Worm (Caenorhabditis elegans) whole organism, L3 larva: Measurements from ENCODE around the gene cyp-13A7.

ENCODE experiments used
- ZK546.5 ChIP-seq: sonication (generic microtip); optimal IDR thresholded peaks from 2 replicates; lab custom pipeline; 2017; ENCODE audit warnings: missing biosample characterization, missing genetic modification characterization
- aly-2 ChIP-seq: fragments of 150-350 bp; optimal IDR thresholded peaks from 2 replicates; lab custom pipeline; 2014; ENCODE audit warnings: missing biosample characterization, missing genetic modification characterization
- ceh-16 ChIP-seq: sonication (generic microtip); optimal IDR thresholded peaks from 2 replicates; lab custom pipeline; 2017; ENCODE audit warnings: missing biosample characterization, missing genetic modification characterization
- ceh-28 ChIP-seq: fragments of 150-350 bp; optimal IDR thresholded peaks from 2 replicates; lab custom pipeline; 2014; ENCODE audit warnings: missing biosample characterization, missing genetic modification reagents, missing genetic modification characterization
- ceh-82 ChIP-seq: fragments of 150-350 bp; optimal IDR thresholded peaks from 2 replicates; lab custom pipeline; 2014; ENCODE audit warnings: missing biosample characterization, missing genetic modification characterization
- daf-12 ChIP-seq: fragments of 150-350 bp; optimal IDR thresholded peaks from 2 replicates; lab custom pipeline; 2014; ENCODE audit warnings: missing biosample characterization, missing genetic modification reagents, missing genetic modification characterization
- egl-5 ChIP-seq: fragments of 150-350 bp; optimal IDR thresholded peaks from 2 replicates; lab custom pipeline; 2017; ENCODE audit warnings: missing biosample characterization, missing genetic modification reagents, missing genetic modification characterization, inconsistent platforms
- elt-2 ChIP-seq: sonication (generic microtip); optimal IDR thresholded peaks from 2 replicates; lab custom pipeline; 2016; ENCODE audit warnings: missing genetic modification reagents, mild to moderate bottlenecking, missing genetic modification characterization, missing compliant biosample characterization
- elt-3 ChIP-seq, 3 experiments: fragments of 150-350 bp in 1 of 3; sonication (generic microtip) in 2 of 3; optimal IDR thresholded peaks; 2 replicates in 2 of 3; 4 replicates in 1 of 3; lab custom pipeline; 2014 to 2017; ENCODE audit warnings: missing biosample characterization in 3 of 3, missing genetic modification characterization in 3 of 3
- eor-1 ChIP-seq, 2 experiments: fragments of 150-350 bp; optimal IDR thresholded peaks; 2 replicates each; lab custom pipeline; 2014 to 2018; ENCODE audit warnings: missing biosample characterization in 2 of 2, missing genetic modification characterization in 2 of 2
- fkh-10 ChIP-seq: sonication (generic microtip); optimal IDR thresholded peaks from 2 replicates; lab custom pipeline; 2017; ENCODE audit warnings: missing biosample characterization, missing genetic modification reagents, missing genetic modification characterization
- fkh-2 ChIP-seq: fragments of 150-350 bp; optimal IDR thresholded peaks from 2 replicates; lab custom pipeline; 2014; ENCODE audit warnings: missing biosample characterization, missing genetic modification reagents, missing genetic modification characterization
- fos-1 ChIP-seq: fragments of 150-350 bp; optimal IDR thresholded peaks from 2 replicates; lab custom pipeline; 2014; ENCODE audit warnings: missing biosample characterization, missing genetic modification characterization
- lin-15B ChIP-seq: fragments of 150-350 bp; optimal IDR thresholded peaks from 2 replicates; lab custom pipeline; 2014; ENCODE audit warnings: missing biosample characterization, missing genetic modification characterization
- lin-39 ChIP-seq: fragments of 150-350 bp; optimal IDR thresholded peaks from 2 replicates; lab custom pipeline; 2018; ENCODE audit warnings: missing biosample characterization, missing genetic modification reagents, missing genetic modification characterization
- lsy-12 ChIP-seq: sonication (generic microtip); optimal IDR thresholded peaks from 2 replicates; lab custom pipeline; 2016; ENCODE audit warnings: mild to moderate bottlenecking, missing genetic modification characterization, missing compliant biosample characterization
- mdl-1 ChIP-seq: fragments of 150-350 bp; optimal IDR thresholded peaks from 2 replicates; lab custom pipeline; 2014; ENCODE audit warnings: missing biosample characterization, missing genetic modification characterization
- mml-1 ChIP-seq: fragments of 150-350 bp; sonication (generic microtip); optimal IDR thresholded peaks from 3 replicates; lab custom pipeline; 2014; ENCODE audit warnings: missing biosample characterization, missing genetic modification characterization
- nfya-1 ChIP-seq: sonication (generic microtip); optimal IDR thresholded peaks from 2 replicates; lab custom pipeline; 2017; ENCODE audit warnings: missing genetic modification characterization, mild to moderate bottlenecking, missing compliant biosample characterization, antibody characterized with exemption, moderate library complexity; ENCODE audit not compliant: insufficient read depth
- nhr-11 ChIP-seq: fragments of 150-350 bp; optimal IDR thresholded peaks from 2 replicates; lab custom pipeline; 2014; ENCODE audit warnings: missing biosample characterization, missing genetic modification characterization
- nhr-25 ChIP-seq: sonication (generic microtip); optimal IDR thresholded peaks from 2 replicates; lab custom pipeline; 2017; ENCODE audit warnings: missing biosample characterization, missing genetic modification characterization
- nhr-28 ChIP-seq: fragments of 150-350 bp; optimal IDR thresholded peaks from 2 replicates; lab custom pipeline; 2014; ENCODE audit warnings: missing biosample characterization, missing genetic modification characterization
- nhr-43 ChIP-seq: sonication (generic microtip); optimal IDR thresholded peaks from 2 replicates; lab custom pipeline; 2016; ENCODE audit warnings: mild to moderate bottlenecking, missing genetic modification characterization, missing compliant biosample characterization; ENCODE audit not compliant: poor library complexity, severe bottlenecking
- nhr-67 ChIP-seq: fragments of 150-350 bp; optimal IDR thresholded peaks from 2 replicates; lab custom pipeline; 2014; ENCODE audit warnings: missing biosample characterization, missing genetic modification characterization
- nhr-77 ChIP-seq: fragments of 150-350 bp; optimal IDR thresholded peaks from 2 replicates; lab custom pipeline; 2014; ENCODE audit warnings: missing biosample characterization, missing genetic modification characterization
- pha-4 ChIP-seq: fragments of 150-350 bp; optimal IDR thresholded peaks from 2 replicates; lab custom pipeline; 2014; ENCODE audit warnings: missing biosample characterization, missing genetic modification reagents, missing genetic modification characterization
- pqm-1 ChIP-seq: fragments of 150-350 bp; optimal IDR thresholded peaks from 2 replicates; lab custom pipeline; 2017; ENCODE audit warnings: missing biosample characterization, missing genetic modification characterization, inconsistent platforms
- sea-2 ChIP-seq: fragments of 150-350 bp; sonication (generic microtip); optimal IDR thresholded peaks from 4 replicates; lab custom pipeline; 2014; ENCODE audit warnings: missing biosample characterization, missing genetic modification reagents, missing genetic modification characterization
- snpc-4 ChIP-seq: fragments of 150-350 bp; optimal IDR thresholded peaks from 2 replicates; lab custom pipeline; 2014; ENCODE audit warnings: missing biosample characterization, missing genetic modification characterization
- unc-39 ChIP-seq: sonication (generic microtip); optimal IDR thresholded peaks from 4 replicates; lab custom pipeline; 2017; ENCODE audit warnings: missing biosample characterization, missing genetic modification characterization
- zag-1 ChIP-seq: fragments of 150-350 bp; optimal IDR thresholded peaks from 2 replicates; lab custom pipeline; 2014; ENCODE audit warnings: missing biosample characterization, missing genetic modification characterization
- ztf-4 ChIP-seq: fragments of 150-350 bp; optimal IDR thresholded peaks from 2 replicates; lab custom pipeline; 2014; ENCODE audit warnings: missing biosample characterization, missing genetic modification characterization

cyp-13A7 gene

DNA sequence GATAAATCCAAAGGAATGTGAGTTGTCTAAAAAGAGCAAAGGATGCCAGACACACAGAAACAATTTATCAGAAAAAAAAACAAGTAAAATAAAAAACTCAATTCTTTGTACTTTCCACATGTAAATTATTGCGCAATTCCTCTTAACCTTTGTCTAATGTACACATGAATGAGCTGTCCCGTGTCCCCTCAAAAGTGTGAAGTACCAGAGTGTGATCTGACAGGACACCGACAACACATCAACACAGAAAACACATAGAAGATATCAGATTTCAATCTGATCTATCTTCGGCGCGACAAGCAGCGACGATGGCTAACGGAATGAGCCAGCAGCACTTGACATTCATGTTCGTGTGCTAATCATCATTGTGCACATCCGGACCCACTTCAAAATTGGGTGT is 25.1 kb downstream of the cyp-13A7 start:
- TF ChIP-seq nhr-25 (tag; lab: Kevin White, UChicago) (no peak), nhr-11 (tag; lab: Kevin White, UChicago) (no peak), eor-1 (tag; optimal IDR thresholded peaks at IDR 0.05; lab: Kevin White, UChicago) (no peak), lin-39 (tag; lab: Kevin White, UChicago) (no peak), ceh-16 (tag; lab: Kevin White, UChicago) (no peak), fos-1 (tag; lab: Kevin White, UChicago) (no peak), lsy-12 (tag; lab: Kevin White, UChicago) (no peak), daf-12 (tag; lab: Kevin White, UChicago) (no peak), zag-1 (no peak), ceh-82 (tag; lab: Kevin White, UChicago) (no peak), ZK546.5 (no peak)

DNA sequence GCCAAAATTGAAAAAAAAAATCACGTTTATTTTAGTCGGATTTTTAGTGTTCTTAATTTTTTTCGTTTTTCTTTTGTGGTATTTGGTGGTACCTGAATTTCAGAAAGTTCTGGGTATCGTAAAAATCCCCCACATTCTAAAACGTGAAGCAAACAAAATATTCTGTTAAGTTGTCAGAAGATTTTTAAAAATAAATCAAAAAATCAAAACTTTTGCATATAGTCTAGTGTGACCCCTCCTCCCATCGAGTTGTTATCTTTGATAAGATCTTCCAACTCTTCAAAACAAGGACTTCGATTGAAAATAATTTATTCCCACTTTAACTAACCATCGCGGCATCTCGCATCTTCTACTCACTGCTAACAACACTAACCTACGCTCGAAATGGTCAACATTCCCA is 25.7 kb downstream of the cyp-13A7 start, which contains the start of gene ZK938.1:
Gene ZK938.1 (plus strand): TSS at position 301 of the 400 bp plus-strand sequence.
- TF ChIP-seq elt-2 (tag; lab: Kevin White, UChicago) (no peak), snpc-4 (tag; lab: Kevin White, UChicago) (no peak), pqm-1 (tag; lab: Kevin White, UChicago) (no peak), lin-39 (tag; lab: Kevin White, UChicago) (no peak), nhr-43 (tag; lab: Kevin White, UChicago) (no peak), ZK546.5 (no peak), pha-4 (tag; lab: Kevin White, UChicago) (no peak), lin-15B (tag; lab: Kevin White, UChicago) (no peak), zag-1 (no peak), ceh-82 (tag; lab: Kevin White, UChicago) (no peak), sea-2 (GFP tag; lab: Kevin White, UChicago) (no peak)

DNA sequence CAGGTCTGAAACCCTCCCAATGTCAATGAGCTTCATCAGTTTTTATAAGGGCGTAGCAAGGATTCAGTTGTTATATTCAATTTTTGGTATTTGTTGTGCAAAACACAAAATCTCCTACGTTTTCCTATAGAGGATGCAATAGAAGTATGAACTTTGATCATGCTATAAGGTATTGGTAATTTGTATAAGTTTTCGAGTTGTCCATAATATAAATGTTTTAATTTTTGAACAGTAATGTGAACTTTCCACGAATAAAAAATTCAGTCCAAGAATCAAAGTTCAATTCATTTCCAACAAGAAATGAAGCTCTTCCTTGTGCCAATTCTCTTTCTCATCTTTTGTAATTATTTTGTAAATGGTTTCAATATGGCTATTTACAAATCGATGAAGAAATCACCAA is 27.6 kb downstream of the cyp-13A7 start, which contains the start of gene ZK938.12:
Gene ZK938.12 (plus strand): TSS at position 301 of the 400 bp plus-strand sequence.
- no peak for TF ChIP-seq aly-2 (tag; lab: Kevin White, UChicago)
- TF ChIP-seq mdl-1 (tag; lab: Kevin White, UChicago): no peak
- TF ChIP-seq ZK546.5: no peak
- no peak for TF ChIP-seq fos-1 (tag; lab: Kevin White, UChicago)
- no peak for TF ChIP-seq fkh-2 (tag; lab: Kevin White, UChicago)
- TF ChIP-seq lin-39 (tag; lab: Kevin White, UChicago): no peak
- TF ChIP-seq ceh-28 (tag; lab: Kevin White, UChicago): no peak
- TF ChIP-seq nhr-28: no peak
- TF ChIP-seq eor-1 (tag; optimal IDR thresholded peaks at IDR 0.05; lab: Kevin White, UChicago): no peak
- TF ChIP-seq unc-39 (tag; lab: Kevin White, UChicago): no peak
- TF ChIP-seq elt-3 (tag; optimal IDR thresholded peaks at IDR 0.05; lab: Kevin White, UChicago): no peak
- no peak for TF ChIP-seq nhr-77 (tag; lab: Kevin White, UChicago)
- no peak for TF ChIP-seq nhr-11 (tag; lab: Kevin White, UChicago)
- TF ChIP-seq ceh-82 (tag; lab: Kevin White, UChicago): no peak
- TF ChIP-seq ztf-4: no peak
- no peak for TF ChIP-seq pha-4 (tag; lab: Kevin White, UChicago)

DNA sequence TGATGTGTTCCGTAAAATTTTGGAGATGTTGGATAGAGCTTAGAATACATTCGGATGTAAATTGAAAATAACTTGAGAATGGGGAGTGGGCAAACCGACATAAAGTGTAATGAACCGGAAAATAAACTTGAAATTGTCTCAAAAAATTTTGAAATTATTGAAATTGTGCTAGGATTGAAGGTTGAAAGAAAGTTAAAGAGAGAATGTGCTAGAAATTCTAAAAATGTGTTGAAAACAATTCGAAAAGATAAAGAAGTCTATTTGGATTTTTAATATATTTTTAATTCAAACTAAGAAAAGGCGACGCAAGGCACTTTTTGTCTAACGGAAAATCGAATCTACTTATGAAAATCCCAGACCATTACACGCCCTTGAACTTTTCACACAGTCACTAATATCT is 30.4 kb downstream of the cyp-13A7 start, which contains the start of gene ZK938.3:
Gene ZK938.3 (minus strand): TSS at position 101 of the 400 bp plus-strand sequence.
- no peak for TF ChIP-seq elt-3 (tag; optimal IDR thresholded peaks at IDR 0.05; lab: Kevin White, UChicago)

DNA sequence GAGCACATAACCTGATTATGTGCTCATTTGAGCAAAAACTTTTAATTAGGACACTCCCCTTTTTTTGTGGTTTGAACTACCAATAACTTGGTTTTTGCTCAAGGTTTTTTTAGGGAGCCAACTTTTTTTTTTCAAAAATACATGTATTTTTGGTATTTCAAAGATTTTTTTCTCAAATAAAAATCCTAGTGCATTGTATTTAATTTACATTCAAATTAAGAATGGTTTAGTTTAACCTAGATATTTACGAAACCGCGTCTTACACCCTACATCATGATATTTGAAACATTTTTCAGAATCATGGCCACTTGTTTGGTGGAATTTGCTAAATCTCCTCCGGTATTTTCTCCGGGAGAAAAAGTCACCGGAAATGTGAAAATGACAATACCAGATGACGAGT is 31.5 kb downstream of the cyp-13A7 start, which contains the start of gene arrd-5:
Gene arrd-5 (plus strand): TSS at position 301 of the 400 bp plus-strand sequence.
- TF ChIP-seq nhr-11 (tag; lab: Kevin White, UChicago) (no peak), lsy-12 (tag; lab: Kevin White, UChicago) (no peak), ceh-28 (tag; lab: Kevin White, UChicago) (no peak), mml-1 (no peak), fkh-10 (no peak), ztf-4 (no peak), egl-5 (tag; lab: Kevin White, UChicago) (no peak), eor-1 (tag; optimal IDR thresholded peaks at IDR 0.05; lab: Kevin White, UChicago) (no peak), nhr-67 (tag; lab: Kevin White, UChicago) (no peak), pha-4 (tag; lab: Kevin White, UChicago) (no peak), nfya-1 (tag; lab: Kevin White, UChicago) (no peak), ceh-16 (tag; lab: Kevin White, UChicago) (no peak), nhr-28 (no peak), snpc-4 (tag; lab: Kevin White, UChicago) (no peak)
